Fruit fly (Drosophila melanogaster) whole organism, embryonic: Measurements from ENCODE around the gene Gs2.

Source experiments
- CG10209 ChIP-seq: fragments of 200-800 bp; sonication (Bioruptor generic); optimal IDR thresholded peaks from 3 replicates; lab custom pipeline; 2017; ENCODE audit warnings: missing biosample characterization, mild to moderate bottlenecking, missing genetic modification characterization, missing genetic modification reagents
- CG10543 ChIP-seq: fragments of 200-800 bp; sonication (Bioruptor generic); optimal IDR thresholded peaks from 3 replicates; lab custom pipeline; 2017; ENCODE audit warnings: missing biosample characterization, mild to moderate bottlenecking, missing genetic modification characterization, moderate library complexity
- CG10565 ChIP-seq: fragments of 200-800 bp; sonication (Bioruptor generic); optimal IDR thresholded peaks from 3 replicates; lab custom pipeline; 2016; ENCODE audit warnings: missing biosample characterization, mild to moderate bottlenecking, missing genetic modification characterization
- CG11695 ChIP-seq: fragments of 200-800 bp; sonication (Bioruptor generic); IDR thresholded peaks from 3 replicates; pipeline ENCODE4 v1.3.6; 2022; ENCODE audit warnings: missing biosample characterization, missing genetic modification characterization
- CG13123 ChIP-seq: fragments of 200-800 bp; sonication (Bioruptor generic); optimal IDR thresholded peaks from 2 replicates; lab custom pipeline; 2016; ENCODE audit warnings: missing biosample characterization, missing genetic modification characterization
- CG17612 ChIP-seq: fragments of 200-800 bp; sonication (Bioruptor generic); IDR thresholded peaks from 2 replicates; pipeline ENCODE4 v1.3.6; 2022; ENCODE audit warnings: missing biosample characterization, missing genetic modification characterization
- CG1792 ChIP-seq: fragments of 200-800 bp; sonication (Bioruptor generic); optimal IDR thresholded peaks from 2 replicates; lab custom pipeline; 2016; ENCODE audit warnings: missing biosample characterization, missing genetic modification characterization
- CG1832 ChIP-seq: fragments of 200-800 bp; sonication (Bioruptor generic); optimal IDR thresholded peaks from 2 replicates; lab custom pipeline; 2017; ENCODE audit warnings: missing biosample characterization, mild to moderate bottlenecking, missing genetic modification characterization, inconsistent platforms
- CG18619 ChIP-seq: fragments of 200-800 bp; sonication (Bioruptor generic); optimal IDR thresholded peaks from 3 replicates; lab custom pipeline; 2017; ENCODE audit warnings: missing biosample characterization, mild to moderate bottlenecking, missing genetic modification characterization
- CG31224 ChIP-seq: fragments of 200-800 bp; sonication (Bioruptor generic); IDR thresholded peaks from 2 replicates; pipeline ENCODE4 v1.3.6; 2022; ENCODE audit warnings: missing biosample characterization, missing genetic modification characterization
- CG33557 ChIP-seq: fragments of 200-800 bp; sonication (Bioruptor generic); optimal IDR thresholded peaks from 2 replicates; lab custom pipeline; 2019; ENCODE audit warnings: missing biosample characterization, mild to moderate bottlenecking, missing genetic modification characterization, moderate library complexity
- CG3407 ChIP-seq: fragments of 200-800 bp; sonication (Bioruptor generic); optimal IDR thresholded peaks from 2 replicates; lab custom pipeline; 2018; ENCODE audit warnings: missing biosample characterization, mild to moderate bottlenecking, missing genetic modification characterization
- CG4404 ChIP-seq: fragments of 200-800 bp; sonication (Bioruptor generic); IDR thresholded peaks from 2 replicates; pipeline ENCODE4 v1.3.6; 2022; ENCODE audit warnings: missing biosample characterization, missing genetic modification characterization
- CG5180 ChIP-seq: fragments of 200-800 bp; sonication (Bioruptor generic); optimal IDR thresholded peaks from 3 replicates; lab custom pipeline; 2017; ENCODE audit warnings: missing biosample characterization, missing genetic modification characterization, mild to moderate bottlenecking, moderate library complexity, missing genetic modification reagents
- CG6791 ChIP-seq: fragments of 200-800 bp; sonication (Bioruptor generic); IDR thresholded peaks from 3 replicates; pipeline ENCODE4 v1.3.6; 2022; ENCODE audit warnings: missing biosample characterization, missing genetic modification characterization; ENCODE audit not compliant: partially characterized antibody
- CG8359 ChIP-seq: fragments of 200-800 bp; sonication (Bioruptor generic); optimal IDR thresholded peaks from 2 replicates; lab custom pipeline; 2017; ENCODE audit warnings: missing biosample characterization, mild to moderate bottlenecking, missing genetic modification characterization, borderline replicate concordance
- CG9817 ChIP-seq: fragments of 200-800 bp; sonication (Bioruptor generic); optimal IDR thresholded peaks from 2 replicates; lab custom pipeline; 2018; ENCODE audit warnings: missing biosample characterization, mild to moderate bottlenecking, missing genetic modification characterization, moderate library complexity
- D19B ChIP-seq: fragments of 200-800 bp; sonication (Bioruptor generic); optimal IDR thresholded peaks from 2 replicates; lab custom pipeline; 2017; ENCODE audit warnings: missing biosample characterization, mild to moderate bottlenecking, missing genetic modification characterization
- Dad ChIP-seq: fragments of 200-800 bp; sonication (Bioruptor generic); optimal IDR thresholded peaks from 3 replicates; lab custom pipeline; 2016; ENCODE audit warnings: missing biosample characterization, missing genetic modification characterization
- Dip2 ChIP-seq: fragments of 200-800 bp; sonication (Bioruptor generic); IDR thresholded peaks from 2 replicates; pipeline ENCODE4 v1.3.6; 2022; ENCODE audit warnings: missing biosample characterization, missing genetic modification characterization
- Dip3 ChIP-seq: fragments of 200-800 bp; sonication (Bioruptor generic); optimal IDR thresholded peaks from 3 replicates; lab custom pipeline; 2016; ENCODE audit warnings: missing biosample characterization, missing genetic modification characterization
- Dref ChIP-seq: fragments of 200-800 bp; sonication (Bioruptor generic); IDR thresholded peaks from 2 replicates; pipeline ENCODE4 v1.3.6; 2022; ENCODE audit warnings: missing biosample characterization, missing genetic modification characterization
- ERR ChIP-seq: fragments of 200-800 bp; sonication (Bioruptor generic); optimal IDR thresholded peaks from 2 replicates; lab custom pipeline; 2016; ENCODE audit warnings: missing biosample characterization, missing genetic modification characterization
- Gug ChIP-seq: fragments of 200-800 bp; sonication (Bioruptor generic); IDR thresholded peaks from 4 replicates; pipeline ENCODE4 v1.3.6; 2022; ENCODE audit warnings: missing biosample characterization, missing genetic modification characterization
- Hand ChIP-seq: fragments of 200-800 bp; sonication (Bioruptor generic); optimal IDR thresholded peaks from 2 replicates; lab custom pipeline; 2017; ENCODE audit warnings: mild to moderate bottlenecking, missing biosample characterization, missing genetic modification reagents, missing genetic modification characterization
- Mad ChIP-seq: fragments of 200-800 bp; sonication (Bioruptor generic); optimal IDR thresholded peaks from 2 replicates; lab custom pipeline; 2016; ENCODE audit warnings: missing biosample characterization, missing genetic modification characterization
- Med ChIP-seq: fragments of 200-800 bp; sonication (Bioruptor generic); peaks from one replicate; lab custom pipeline; 2016; ENCODE audit warnings: missing biosample characterization, missing genetic modification characterization, mild to moderate bottlenecking, inconsistent platforms, moderate library complexity
- Oaz ChIP-seq: fragments of 200-800 bp; sonication (Bioruptor generic); IDR thresholded peaks from 2 replicates; pipeline ENCODE4 v1.3.6; 2022; ENCODE audit warnings: missing biosample characterization, missing genetic modification characterization
- Ravus ChIP-seq: fragments of 200-800 bp; sonication (Bioruptor generic); IDR thresholded peaks from 2 replicates; pipeline ENCODE4 v1.3.6; 2022; ENCODE audit warnings: missing biosample characterization, missing genetic modification characterization
- Usf ChIP-seq: fragments of 200-800 bp; sonication (Bioruptor generic); optimal IDR thresholded peaks from 2 replicates; lab custom pipeline; 2017; ENCODE audit warnings: missing genotype, missing biosample characterization, missing genetic modification characterization
- ab ChIP-seq: fragments of 200-800 bp; sonication (Bioruptor generic); optimal IDR thresholded peaks from 2 replicates; lab custom pipeline; 2016; ENCODE audit warnings: missing biosample characterization, missing genetic modification characterization
- ara ChIP-seq: fragments of 200-800 bp; sonication (Bioruptor generic); IDR thresholded peaks from 2 replicates; pipeline ENCODE4 v1.3.6; 2022; ENCODE audit warnings: missing biosample characterization, missing genetic modification characterization
- bcd ChIP-seq: fragments of 200-800 bp; sonication (Bioruptor generic); optimal IDR thresholded peaks from 2 replicates; lab custom pipeline; 2017; ENCODE audit warnings: missing biosample characterization, mild to moderate bottlenecking, missing genetic modification characterization
- bowl ChIP-seq: fragments of 200-800 bp; sonication (Bioruptor generic); IDR thresholded peaks from 2 replicates; pipeline ENCODE4 v1.3.6; 2022; ENCODE audit warnings: missing biosample characterization, missing genetic modification characterization
- bsh ChIP-seq, 2 experiments: fragments of 200-800 bp; sonication (Bioruptor generic); optimal IDR thresholded peaks; 2 replicates each; lab custom pipeline; 2017 to 2018; ENCODE audit warnings: mild to moderate bottlenecking in 2 of 2, missing biosample characterization in 2 of 2, missing genetic modification characterization in 2 of 2, moderate library complexity in 1 of 2
- croc ChIP-seq: fragments of 200-800 bp; sonication (Bioruptor generic); conservative IDR thresholded peaks from 3 replicates; pipeline ENCODE4 v1.3.6; 2022; ENCODE audit warnings: missing biosample characterization, missing genetic modification characterization
- eve ChIP-seq, 2 experiments: fragments of >200 bp; optimal IDR thresholded peaks; 2 replicates each; lab custom pipeline; 2017; ENCODE audit warnings: missing biosample characterization in 2 of 2, missing genetic modification characterization in 2 of 2
- gcm ChIP-seq: fragments of 200-800 bp; sonication (Bioruptor generic); optimal IDR thresholded peaks from 2 replicates; lab custom pipeline; 2019; ENCODE audit warnings: missing biosample characterization, mild to moderate bottlenecking, missing genetic modification characterization, moderate library complexity
- gfzf ChIP-seq: fragments of 200-800 bp; sonication (Bioruptor generic); optimal IDR thresholded peaks from 2 replicates; lab custom pipeline; 2016; ENCODE audit warnings: missing biosample characterization, mild to moderate bottlenecking, missing genetic modification characterization, moderate library complexity
- ind ChIP-seq: fragments of 200-800 bp; sonication (Bioruptor generic); optimal IDR thresholded peaks from 3 replicates; lab custom pipeline; 2016; ENCODE audit warnings: missing biosample characterization, missing genetic modification characterization
- insv ChIP-seq, 2 experiments: fragments of 200-800 bp; sonication (Bioruptor generic); optimal IDR thresholded peaks; 3 replicates each; lab custom pipeline; 2016 to 2018; ENCODE audit warnings: missing biosample characterization in 2 of 2, missing genetic modification characterization in 2 of 2
- lbe ChIP-seq: fragments of 200-800 bp; sonication (Bioruptor generic); optimal IDR thresholded peaks from 2 replicates; lab custom pipeline; 2016; ENCODE audit warnings: missing biosample characterization, mild to moderate bottlenecking, missing genetic modification characterization
- nau ChIP-seq: fragments of 200-800 bp; sonication (Bioruptor generic); optimal IDR thresholded peaks from 3 replicates; lab custom pipeline; 2017; ENCODE audit warnings: missing biosample characterization, mild to moderate bottlenecking, missing genetic modification characterization, missing genetic modification reagents
- prd ChIP-seq, 3 experiments: fragments of >200 bp in 2 of 3; fragments of 200-800 bp in 1 of 3; sonication (Bioruptor generic) in 1 of 3; optimal IDR thresholded peaks in 2 of 3; IDR thresholded peaks in 1 of 3; 2 replicates in 2 of 3; 3 replicates in 1 of 3; pipeline versions ENCODE4 v1.3.6 to Lab custom; 2017 to 2022; ENCODE audit warnings: missing biosample characterization in 1 of 3, missing genetic modification characterization in 1 of 3
- sima ChIP-seq: fragments of 200-800 bp; sonication (Bioruptor generic); optimal IDR thresholded peaks from 2 replicates; lab custom pipeline; 2016; ENCODE audit warnings: missing biosample characterization, missing genetic modification characterization
- slbo ChIP-seq: fragments of 200-800 bp; sonication (Bioruptor generic); IDR thresholded peaks from 2 replicates; pipeline ENCODE4 v1.3.6; 2022; ENCODE audit warnings: missing biosample characterization, missing genetic modification characterization
- twi ChIP-seq: fragments of 200-800 bp; optimal IDR thresholded peaks from 2 replicates; lab custom pipeline; 2019; ENCODE audit warnings: missing biosample characterization, mild to moderate bottlenecking, missing genetic modification characterization, moderate library complexity
- tx ChIP-seq: fragments of 200-800 bp; sonication (Bioruptor generic); optimal IDR thresholded peaks from 2 replicates; lab custom pipeline; 2016; ENCODE audit warnings: missing biosample characterization, missing genetic modification characterization
- vnd ChIP-seq: fragments of 200-800 bp; sonication (Bioruptor generic); IDR thresholded peaks from 3 replicates; pipeline ENCODE4 v1.3.6; 2022; ENCODE audit warnings: missing biosample characterization, missing genetic modification characterization; ENCODE audit not compliant: partially characterized antibody

Gs2 gene

dm6 chrX:11454189-11454882, 31.7 kb downstream of the Gs2 start, which contains the start of the genes Evi5 and HP5 (continued):
- TF ChIP-seq gcm (no peak), Dref (GFP tag; lab: Robert Waterston, UW) (peak; percentile 74), prd (optimal IDR thresholded peaks at IDR 0.05; lab: Kevin White, UChicago) (no peak), prd (GFP tag; IDR thresholded peaks at IDR 0.05; lab: Robert Waterston, UW) (peak; percentile 80), CG33557 (GFP tag; lab: Kevin White, UChicago) (no peak), CG10209 (GFP tag; lab: Kevin White, UChicago) (no peak), ERR (GFP tag; lab: Kevin White, UChicago) (no peak), bowl (GFP tag; lab: Robert Waterston, UW) (no peak), CG10543 (GFP tag; lab: Kevin White, UChicago) (peak; percentile 29), sima (GFP tag; lab: Kevin White, UChicago) (no peak), Med (peak; percentile 94), Dip2 (no peak), Usf (GFP tag; lab: Kevin White, UChicago) (no peak), gfzf (GFP tag; lab: Kevin White, UChicago) (peak; percentile 94), ind (GFP tag; lab: Kevin White, UChicago) (peak; percentile 52), Gug (peak; percentile 82), Dip3 (GFP tag; lab: Kevin White, UChicago) (peak; percentile 1), CG6791 (GFP tag; lab: Robert Waterston, UW) (peak; percentile 63; the same call in 1 of the 3 replicates), ab (GFP tag; lab: Kevin White, UChicago) (peak; percentile 24), vnd (peak; percentile 29; the same call in 1 of the 3 replicates), nau (GFP tag; lab: Kevin White, UChicago) (no peak), Dad (GFP tag; lab: Kevin White, UChicago) (no peak), eve (GFP tag; optimal IDR thresholded peaks at IDR 0.05; lab: Kevin White, UChicago) (peak in 1 of 2 experiments; percentile 32), Hand (no peak), bcd (GFP tag; lab: Kevin White, UChicago) (peak; percentile 44), CG31224 (GFP tag; lab: Robert Waterston, UW) (0 out of 2 replicates have a peak, but pooled peaks have one; percentile 49), insv (GFP tag; optimal IDR thresholded peaks at IDR 0.05; lab: Kevin White, UChicago) (no peak), CG11695 (0 out of 3 replicates have a peak, but pooled peaks have one; percentile 21), lbe (GFP tag; lab: Kevin White, UChicago) (peak; percentile 35), ara (no peak), twi (tag; lab: Kevin White, UChicago) (no peak), croc (GFP tag; lab: Robert Waterston, UW) (no peak), CG5180 (no peak), CG1832 (GFP tag; lab: Kevin White, UChicago) (no peak), CG9817 (tag; lab: Kevin White, UChicago) (peak; percentile 48), D19B (GFP tag; lab: Kevin White, UChicago) (no peak), CG8359 (GFP tag; lab: Kevin White, UChicago) (no peak), CG3407 (GFP tag; lab: Kevin White, UChicago) (no peak), CG18619 (GFP tag; lab: Kevin White, UChicago) (peak; percentile 37), CG4404 (peak; percentile 64), CG13123 (GFP tag; lab: Kevin White, UChicago) (no peak), bsh (GFP tag; optimal IDR thresholded peaks at IDR 0.05; lab: Kevin White, UChicago) (peak in 1 of 2 experiments; percentile 7), Ravus (GFP tag; lab: Robert Waterston, UW) (no peak), CG17612 (no peak), slbo (peak; percentile 85), CG1792 (GFP tag; lab: Kevin White, UChicago) (peak; percentile 48), Mad (GFP tag; lab: Kevin White, UChicago) (no peak), Oaz (GFP tag; lab: Robert Waterston, UW) (peak; percentile 21; the same call in 1 of the 2 replicates), tx (GFP tag; lab: Kevin White, UChicago) (no peak), CG10565 (GFP tag; lab: Kevin White, UChicago) (no peak)
